Fruit fly (Drosophila melanogaster) whole organism, embryonic: ENCODE results near the gene gro.

Experiments
- ATbp ChIP-seq: fragments of 200-800 bp; sonication (Bioruptor generic); optimal IDR thresholded peaks from 2 replicates; lab custom pipeline; 2017; ENCODE audit warnings: missing biosample characterization, mild to moderate bottlenecking, missing genetic modification characterization, missing genetic modification reagents
- Aef1 ChIP-seq: fragments of 200-800 bp; sonication (Bioruptor generic); IDR thresholded peaks from 3 replicates; pipeline ENCODE4 v1.3.6; 2022; ENCODE audit warnings: missing biosample characterization, missing genetic modification characterization
- Antp ChIP-seq: fragments of 200-800 bp; sonication (Bioruptor generic); optimal IDR thresholded peaks from 3 replicates; lab custom pipeline; 2016; ENCODE audit warnings: missing biosample characterization, missing genetic modification characterization
- CG10462 ChIP-seq: fragments of 200-800 bp; sonication (Bioruptor generic); optimal IDR thresholded peaks from 2 replicates; lab custom pipeline; 2016; ENCODE audit warnings: missing biosample characterization, missing genetic modification characterization
- CG10565 ChIP-seq: fragments of 200-800 bp; sonication (Bioruptor generic); optimal IDR thresholded peaks from 3 replicates; lab custom pipeline; 2016; ENCODE audit warnings: missing biosample characterization, mild to moderate bottlenecking, missing genetic modification characterization
- CG11696 ChIP-seq: fragments of 200-800 bp; sonication (Bioruptor generic); IDR thresholded peaks from 2 replicates; pipeline ENCODE4 v1.3.6; 2022; ENCODE audit warnings: missing biosample characterization, missing genetic modification characterization
- CG14860 ChIP-seq: fragments of 200-800 bp; sonication (Bioruptor generic); IDR thresholded peaks from 3 replicates; pipeline ENCODE4 v1.3.6; 2022; ENCODE audit warnings: missing biosample characterization, missing genetic modification characterization; ENCODE audit not compliant: partially characterized antibody
- CG14965 ChIP-seq: fragments of 200-800 bp; sonication (Bioruptor generic); optimal IDR thresholded peaks from 2 replicates; lab custom pipeline; 2016; ENCODE audit warnings: missing biosample characterization, missing genetic modification characterization, borderline replicate concordance
- CG15011 ChIP-seq: fragments of 200-800 bp; sonication (Bioruptor generic); optimal IDR thresholded peaks from 3 replicates; lab custom pipeline; 2018; ENCODE audit warnings: missing biosample characterization, mild to moderate bottlenecking, missing genetic modification characterization
- CG1647 ChIP-seq: fragments of 200-800 bp; sonication (Bioruptor generic); optimal IDR thresholded peaks from 3 replicates; lab custom pipeline; 2016; ENCODE audit warnings: missing biosample characterization, missing genetic modification characterization
- CG16779 ChIP-seq: fragments of 200-800 bp; sonication (Bioruptor generic); IDR thresholded peaks from 2 replicates; pipeline ENCODE4 v1.3.6; 2022; ENCODE audit warnings: missing biosample characterization, missing genetic modification characterization
- CG2202 ChIP-seq: fragments of 200-800 bp; sonication (Bioruptor generic); optimal IDR thresholded peaks from 2 replicates; lab custom pipeline; 2018; ENCODE audit warnings: missing biosample characterization, mild to moderate bottlenecking, missing genetic modification characterization
- CG32532 ChIP-seq: fragments of 200-800 bp; sonication (Bioruptor generic); IDR thresholded peaks from 2 replicates; pipeline ENCODE4 v1.3.6; 2022; ENCODE audit warnings: missing biosample characterization, missing genetic modification characterization
- CG32767 ChIP-seq: fragments of 200-800 bp; sonication (Bioruptor generic); IDR thresholded peaks from 2 replicates; pipeline ENCODE4 v1.3.6; 2022; ENCODE audit warnings: missing biosample characterization, missing genetic modification characterization
- CG7963 ChIP-seq: fragments of 200-800 bp; sonication (Bioruptor generic); IDR thresholded peaks from 3 replicates; pipeline ENCODE4 v1.3.6; 2022; ENCODE audit warnings: missing biosample characterization, missing genetic modification characterization; ENCODE audit not compliant: partially characterized antibody
- CG8765 ChIP-seq: fragments of 200-800 bp; sonication (Bioruptor generic); IDR thresholded peaks from 2 replicates; pipeline ENCODE4 v1.3.6; 2022; ENCODE audit warnings: missing biosample characterization, missing genetic modification characterization
- CG9876 ChIP-seq: fragments of 200-800 bp; sonication (Bioruptor generic); optimal IDR thresholded peaks from 2 replicates; lab custom pipeline; 2016; ENCODE audit warnings: missing biosample characterization, missing genetic modification characterization
- Camta ChIP-seq: fragments of 200-800 bp; sonication (Bioruptor generic); optimal IDR thresholded peaks from 2 replicates; lab custom pipeline; 2016; ENCODE audit warnings: missing biosample characterization, missing genetic modification characterization
- Doc3 ChIP-seq: fragments of 200-800 bp; sonication (Bioruptor generic); IDR thresholded peaks from 3 replicates; pipeline ENCODE4 v1.3.6; 2022; ENCODE audit warnings: missing biosample characterization, missing genetic modification characterization; ENCODE audit not compliant: partially characterized antibody
- E2f2 ChIP-seq: fragments of 200-800 bp; sonication (Bioruptor generic); IDR thresholded peaks from 2 replicates; pipeline ENCODE4 v1.3.6; 2022; ENCODE audit warnings: missing biosample characterization, missing genetic modification characterization
- GATAe ChIP-seq: fragments of 200-800 bp; sonication (Bioruptor generic); conservative IDR thresholded peaks from 2 replicates; pipeline ENCODE4 v1.3.6; 2022; ENCODE audit warnings: missing biosample characterization, missing genetic modification characterization
- H2.0 ChIP-seq: fragments of 200-800 bp; sonication (Bioruptor generic); IDR thresholded peaks from 2 replicates; pipeline ENCODE4 v1.3.6; 2022; ENCODE audit warnings: missing biosample characterization, missing genetic modification characterization
- Hr78 ChIP-seq, 2 experiments: fragments of 200-800 bp in 1 of 2; fragments of >200 bp in 1 of 2; sonication (Bioruptor generic) in 1 of 2; optimal IDR thresholded peaks; 2 replicates each; lab custom pipeline; 2017 to 2019; ENCODE audit warnings: missing biosample characterization in 2 of 2, missing genetic modification characterization in 2 of 2, mild to moderate bottlenecking in 1 of 2, moderate library complexity in 1 of 2
- Mad ChIP-seq: fragments of 200-800 bp; sonication (Bioruptor generic); optimal IDR thresholded peaks from 2 replicates; lab custom pipeline; 2016; ENCODE audit warnings: missing biosample characterization, missing genetic modification characterization
- Pdp1 ChIP-seq, 2 experiments: fragments of 200-800 bp; sonication (Bioruptor generic); optimal IDR thresholded peaks; 3 replicates each; lab custom pipeline; 2016; ENCODE audit warnings: missing biosample characterization in 2 of 2, missing genetic modification characterization in 2 of 2, mild to moderate bottlenecking in 1 of 2, moderate library complexity in 1 of 2
- bigmax ChIP-seq: fragments of 200-800 bp; sonication (Bioruptor generic); optimal IDR thresholded peaks from 2 replicates; lab custom pipeline; 2018; ENCODE audit warnings: missing biosample characterization, mild to moderate bottlenecking, missing genetic modification characterization
- dmrt11E ChIP-seq: fragments of 200-800 bp; sonication (Bioruptor generic); optimal IDR thresholded peaks from 3 replicates; lab custom pipeline; 2018; ENCODE audit warnings: missing biosample characterization, mild to moderate bottlenecking, missing genetic modification characterization, moderate library complexity
- fd64A ChIP-seq: fragments of 200-800 bp; sonication (Bioruptor generic); optimal IDR thresholded peaks from 3 replicates; lab custom pipeline; 2018; ENCODE audit warnings: missing biosample characterization, mild to moderate bottlenecking, missing genetic modification characterization
- gem ChIP-seq: fragments of 200-800 bp; sonication (Bioruptor generic); optimal IDR thresholded peaks from 2 replicates; lab custom pipeline; 2019; ENCODE audit warnings: missing biosample characterization, mild to moderate bottlenecking, missing genetic modification characterization, moderate library complexity
- ham ChIP-seq: fragments of 200-800 bp; sonication (Bioruptor generic); IDR thresholded peaks from 2 replicates; pipeline ENCODE4 v1.3.6; 2022; ENCODE audit warnings: missing biosample characterization, missing genetic modification characterization
- hb ChIP-seq: fragments of 200-800 bp; sonication (Bioruptor generic); IDR thresholded peaks from 3 replicates; pipeline ENCODE4 v1.3.6; 2022; ENCODE audit warnings: missing biosample characterization, missing genetic modification characterization; ENCODE audit not compliant: partially characterized antibody
- ind ChIP-seq: fragments of 200-800 bp; sonication (Bioruptor generic); optimal IDR thresholded peaks from 3 replicates; lab custom pipeline; 2016; ENCODE audit warnings: missing biosample characterization, missing genetic modification characterization
- jigr1 ChIP-seq: fragments of 200-800 bp; sonication (Bioruptor generic); IDR thresholded peaks from 3 replicates; pipeline ENCODE4 v1.3.6; 2022; ENCODE audit warnings: missing biosample characterization, missing genetic modification characterization
- knrl ChIP-seq: fragments of 200-800 bp; sonication (Bioruptor generic); IDR thresholded peaks from 3 replicates; pipeline ENCODE4 v1.3.6; 2022; ENCODE audit warnings: missing biosample characterization, missing genetic modification characterization; ENCODE audit not compliant: partially characterized antibody
- lab ChIP-seq: fragments of 200-800 bp; sonication (Bioruptor generic); optimal IDR thresholded peaks from 3 replicates; lab custom pipeline; 2017; ENCODE audit warnings: missing biosample characterization, missing genetic modification characterization, mild to moderate bottlenecking, moderate library complexity, missing genetic modification reagents
- lmd ChIP-seq: fragments of 200-800 bp; sonication (Bioruptor generic); IDR thresholded peaks from 2 replicates; pipeline ENCODE4 v1.3.6; 2022; ENCODE audit warnings: missing biosample characterization, missing genetic modification characterization
- mirr ChIP-seq: fragments of 200-800 bp; sonication (Bioruptor generic); optimal IDR thresholded peaks from 3 replicates; lab custom pipeline; 2018; ENCODE audit warnings: missing biosample characterization, mild to moderate bottlenecking, missing genetic modification characterization
- nerfin-2 ChIP-seq: fragments of 200-800 bp; sonication (Bioruptor generic); IDR thresholded peaks from 2 replicates; pipeline ENCODE4 v1.3.6; 2022; ENCODE audit warnings: missing biosample characterization, missing genetic modification characterization; ENCODE audit not compliant: partially characterized antibody
- prd ChIP-seq, 3 experiments: fragments of >200 bp in 2 of 3; fragments of 200-800 bp in 1 of 3; sonication (Bioruptor generic) in 1 of 3; optimal IDR thresholded peaks in 2 of 3; IDR thresholded peaks in 1 of 3; 2 replicates in 2 of 3; 3 replicates in 1 of 3; pipeline versions ENCODE4 v1.3.6 to Lab custom; 2017 to 2022; ENCODE audit warnings: missing biosample characterization in 1 of 3, missing genetic modification characterization in 1 of 3
- repo ChIP-seq: fragments of 200-800 bp; sonication (Bioruptor generic); optimal IDR thresholded peaks from 2 replicates; lab custom pipeline; 2016; ENCODE audit warnings: missing biosample characterization, missing genetic modification characterization
- sc ChIP-seq, 3 experiments: fragments of >200 bp in 2 of 3; fragments of 200-800 bp in 1 of 3; sonication (Bioruptor generic) in 1 of 3; optimal IDR thresholded peaks; 2 replicates in 2 of 3; 3 replicates in 1 of 3; lab custom pipeline; 2017; ENCODE audit warnings: mild to moderate bottlenecking in 1 of 3, missing biosample characterization in 1 of 3, missing genetic modification characterization in 1 of 3, missing genetic modification reagents in 1 of 3
- sna ChIP-seq: fragments of 200-800 bp; sonication (Bioruptor generic); IDR thresholded peaks from 2 replicates; pipeline ENCODE4 v1.3.6; 2022; ENCODE audit warnings: missing biosample characterization, missing genetic modification characterization; ENCODE audit not compliant: partially characterized antibody
- so ChIP-seq: fragments of 200-800 bp; sonication (Bioruptor generic); IDR thresholded peaks from 3 replicates; pipeline ENCODE4 v1.3.6; 2022; ENCODE audit warnings: missing biosample characterization, missing genetic modification characterization
- stwl ChIP-seq: fragments of 200-800 bp; sonication (Bioruptor generic); optimal IDR thresholded peaks from 3 replicates; lab custom pipeline; 2018; ENCODE audit warnings: missing biosample characterization, mild to moderate bottlenecking, missing genetic modification characterization, moderate library complexity
- tin ChIP-seq: fragments of 200-800 bp; sonication (Bioruptor generic); optimal IDR thresholded peaks from 3 replicates; lab custom pipeline; 2016; ENCODE audit warnings: missing biosample characterization, missing genetic modification characterization
- vnd ChIP-seq: fragments of 200-800 bp; sonication (Bioruptor generic); IDR thresholded peaks from 3 replicates; pipeline ENCODE4 v1.3.6; 2022; ENCODE audit warnings: missing biosample characterization, missing genetic modification characterization; ENCODE audit not compliant: partially characterized antibody
- wek ChIP-seq: fragments of 200-800 bp; sonication (Bioruptor generic); optimal IDR thresholded peaks from 3 replicates; lab custom pipeline; 2018; ENCODE audit warnings: missing biosample characterization, mild to moderate bottlenecking, missing genetic modification characterization, moderate library complexity

The gro gene

dm6 chr3R:25997068-25997714, 44.3 kb upstream of the gro start (continued):
- no peak for TF ChIP-seq hb (GFP tag; lab: Robert Waterston, UW)
- no peak for TF ChIP-seq mirr
- no peak for TF ChIP-seq ham (GFP tag; lab: Robert Waterston, UW)
- no peak for TF ChIP-seq CG9876 (GFP tag; lab: Kevin White, UChicago)
- no peak for TF ChIP-seq CG32532 (GFP tag; lab: Robert Waterston, UW)
- peak; percentile 30 for TF ChIP-seq CG10565
- TF ChIP-seq dmrt11E (tag; lab: Kevin White, UChicago): peak; percentile 99
- TF ChIP-seq CG7963 (GFP tag; lab: Robert Waterston, UW): 0 out of 3 replicates have a peak, but pooled peaks have one; percentile 22
- no peak for TF ChIP-seq fd64A (GFP tag; lab: Kevin White, UChicago)
- no peak for TF ChIP-seq wek (GFP tag; lab: Kevin White, UChicago)
- peak; percentile 60; the same call in 1 of the 2 replicates for TF ChIP-seq CG32767 (GFP tag; lab: Robert Waterston, UW)
- no peak for TF ChIP-seq Antp (GFP tag; lab: Kevin White, UChicago)
- TF ChIP-seq repo (GFP tag; lab: Kevin White, UChicago): no peak
- TF ChIP-seq E2f2 (GFP tag; lab: Robert Waterston, UW): peak; percentile 50
- TF ChIP-seq GATAe (GFP tag; lab: Robert Waterston, UW): no peak
- no peak for TF ChIP-seq knrl (GFP tag; lab: Robert Waterston, UW)
- TF ChIP-seq ATbp (GFP tag; lab: Kevin White, UChicago): peak; percentile 71
- TF ChIP-seq CG8765 (GFP tag; lab: Robert Waterston, UW): peak; percentile 73; the same call in 1 of the 2 replicates
- TF ChIP-seq CG11696 (GFP tag; lab: Robert Waterston, UW): no peak
- TF ChIP-seq so (GFP tag; lab: Robert Waterston, UW): 0 out of 3 replicates have a peak, but pooled peaks have one; percentile 38
- TF ChIP-seq CG2202: peak; percentile 89
- peak; percentile 8 to 17 for TF ChIP-seq Pdp1 (GFP tag; optimal IDR thresholded peaks at IDR 0.05; lab: Kevin White, UChicago)
- no peak for TF ChIP-seq vnd (GFP tag; lab: Robert Waterston, UW)
- TF ChIP-seq stwl (tag; lab: Kevin White, UChicago): no peak
- no peak for TF ChIP-seq bigmax
- no peak for TF ChIP-seq CG15011
- no peak for TF ChIP-seq prd (optimal IDR thresholded peaks at IDR 0.05; lab: Kevin White, UChicago)
- TF ChIP-seq prd (GFP tag; IDR thresholded peaks at IDR 0.05; lab: Robert Waterston, UW): peak; percentile 85
- TF ChIP-seq sc (optimal IDR thresholded peaks at IDR 0.05; lab: Kevin White, UChicago): no peak
- TF ChIP-seq sc (GFP tag; optimal IDR thresholded peaks at IDR 0.05; lab: Kevin White, UChicago): peak; percentile 89
- peak; percentile 87 for TF ChIP-seq CG10462 (GFP tag; lab: Kevin White, UChicago)
- TF ChIP-seq jigr1 (GFP tag; lab: Robert Waterston, UW): no peak
- TF ChIP-seq Mad (GFP tag; lab: Kevin White, UChicago): no peak
- TF ChIP-seq tin (GFP tag; lab: Kevin White, UChicago): peak; percentile 81
- TF ChIP-seq Hr78 (GFP tag; optimal IDR thresholded peaks at IDR 0.05; lab: Kevin White, UChicago): peak in 1 of 2 experiments; percentile 34
- peak; percentile 31 for TF ChIP-seq ind (GFP tag; lab: Kevin White, UChicago)
- peak; percentile 3 for TF ChIP-seq lab
- peak; percentile 75 for TF ChIP-seq lmd (GFP tag; lab: Robert Waterston, UW)
- peak; percentile 92 for TF ChIP-seq gem
- no peak for TF ChIP-seq CG16779 (GFP tag; lab: Robert Waterston, UW)
- no peak for TF ChIP-seq sna (GFP tag; lab: Robert Waterston, UW)
- TF ChIP-seq CG14860 (GFP tag; lab: Robert Waterston, UW): no peak
- peak; percentile 49; the same call in 1 of the 2 replicates for TF ChIP-seq H2.0 (GFP tag; lab: Robert Waterston, UW)
- TF ChIP-seq Doc3 (GFP tag; lab: Robert Waterston, UW): no peak
- TF ChIP-seq Camta (GFP tag; lab: Kevin White, UChicago): peak; percentile 17
- TF ChIP-seq CG14965 (GFP tag; lab: Kevin White, UChicago): no peak
- TF ChIP-seq Aef1: no peak
- no peak for TF ChIP-seq nerfin-2 (GFP tag; lab: Robert Waterston, UW)
- no peak for TF ChIP-seq CG1647 (GFP tag; lab: Kevin White, UChicago)
